Worm (Caenorhabditis elegans): ENCODE results near the gene lfi-1.

The lfi-1 gene

DNA sequence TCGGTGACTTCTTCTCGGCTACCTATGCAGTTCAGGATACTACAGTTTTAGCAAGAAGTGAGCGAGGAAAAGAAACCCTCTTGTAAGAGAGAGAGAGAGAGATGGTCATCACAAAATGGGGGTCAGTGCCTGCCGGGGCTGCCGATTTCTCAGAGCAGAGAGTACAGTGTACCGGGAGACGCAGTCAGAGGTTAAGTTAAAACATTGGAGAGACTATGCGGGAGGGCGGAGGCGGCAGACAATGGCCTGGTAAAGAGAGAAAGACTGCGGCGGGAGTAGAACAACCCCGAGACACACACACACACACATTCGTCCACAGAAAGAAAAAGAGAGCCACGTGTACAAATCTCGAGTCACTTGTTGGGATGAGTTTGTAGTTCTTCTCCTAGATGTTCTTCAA is 5.2 kb upstream of the lfi-1 start (continued):
- TF ChIP-seq lim-7 (GFP tag; IDR thresholded peaks at IDR 0.05) (no peak), zip-2 (tag; optimal IDR thresholded peaks at IDR 0.05) (no peak), egl-27 (tag; optimal IDR thresholded peaks at IDR 0.05) (no peak), mep-1 (tag; optimal IDR thresholded peaks at IDR 0.05) (peak; percentile 58), nhr-25 (tag; optimal IDR thresholded peaks at IDR 0.05; ENCODE audit: borderline replicate concordance, insufficient read depth) (peak; percentile 68), nhr-77 (tag; optimal IDR thresholded peaks at IDR 0.05) (peak; percentile 16), skn-1 (tag; optimal IDR thresholded peaks at IDR 0.05) (no peak), mdl-1 (tag; optimal IDR thresholded peaks at IDR 0.05) (peak; percentile 25 to 87), ceh-62 (tag; optimal IDR thresholded peaks at IDR 0.05) (no peak), spr-1 (tag; optimal IDR thresholded peaks at IDR 0.05) (no peak), mes-2 (tag; optimal IDR thresholded peaks at IDR 0.05; ENCODE audit: poor library complexity, severe bottlenecking) (peak; percentile 62), lin-29 (GFP tag; IDR thresholded peaks at IDR 0.05) (no peak), daf-16 (GFP tag; optimal IDR thresholded peaks at IDR 0.05) (no peak), daf-16 (tag; optimal IDR thresholded peaks at IDR 0.05) (peak; percentile 17), set-16 (GFP tag; IDR thresholded peaks at IDR 0.05) (peak; percentile 51; the same call in 1 of the 2 replicates)

DNA sequence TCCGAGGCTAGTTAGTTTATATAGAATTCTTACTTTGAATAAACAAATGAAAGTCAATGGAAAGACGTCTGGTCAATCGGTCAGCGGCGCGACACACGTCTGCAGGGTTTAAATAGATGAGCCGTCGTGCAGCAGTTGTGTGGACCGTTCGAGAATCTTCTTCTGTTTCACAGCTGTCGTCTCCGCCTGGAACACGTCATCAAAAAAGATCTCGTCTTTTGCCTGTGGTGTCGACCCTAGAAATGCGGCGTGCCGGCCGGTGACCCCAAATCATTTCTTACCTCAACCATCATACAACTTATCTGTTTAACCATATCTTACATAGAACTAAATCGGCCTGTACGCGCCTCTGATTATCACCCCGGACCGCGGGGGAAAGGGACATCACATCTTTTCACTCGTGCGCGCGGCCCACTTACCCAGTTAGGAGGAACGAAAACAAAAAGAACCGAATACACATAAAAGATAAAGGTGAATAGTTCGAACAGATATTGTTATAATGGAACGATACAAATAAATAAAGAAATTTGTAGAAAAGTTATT is 4.5 kb upstream of the lfi-1 start:
- no peak for TF ChIP-seq nhr-6 (tag; optimal IDR thresholded peaks at IDR 0.05)
- TF ChIP-seq fos-1 (tag; optimal IDR thresholded peaks at IDR 0.05) = no peak
- TF ChIP-seq unc-62 (GFP tag; optimal IDR thresholded peaks at IDR 0.05 in 1 of 2) = peak in 1 of 2 experiments; percentile 93
- no peak for TF ChIP-seq unc-62 (tag; optimal IDR thresholded peaks at IDR 0.05)
- no peak for TF ChIP-seq spr-1 (tag; optimal IDR thresholded peaks at IDR 0.05)
- no peak for TF ChIP-seq nhr-102 (tag; optimal IDR thresholded peaks at IDR 0.05)
- no peak for TF ChIP-seq lir-3 (tag; optimal IDR thresholded peaks at IDR 0.05)
- peak; percentile 66 for TF ChIP-seq hlh-11 (tag; optimal IDR thresholded peaks at IDR 0.05)
- no peak for TF ChIP-seq zip-11 (GFP tag; IDR thresholded peaks at IDR 0.05)
- peak; percentile 12 for TF ChIP-seq mxl-3 (GFP tag; optimal IDR thresholded peaks at IDR 0.05)
- no peak for TF ChIP-seq nhr-28 (tag; optimal IDR thresholded peaks at IDR 0.05)
- TF ChIP-seq hmg-1.1 (GFP tag; IDR thresholded peaks at IDR 0.05) = peak; percentile 8; the same call in 1 of the 2 replicates
- peak in 1 of 2 experiments; percentile 46 for TF ChIP-seq daf-16 (GFP tag; optimal IDR thresholded peaks at IDR 0.05)
- no peak for TF ChIP-seq daf-16 (tag; optimal IDR thresholded peaks at IDR 0.05)
- no peak for TF ChIP-seq skn-1 (tag; optimal IDR thresholded peaks at IDR 0.05)
- peak; percentile 42 for TF ChIP-seq hlh-30 (tag; optimal IDR thresholded peaks at IDR 0.05; ENCODE audit: insufficient read depth)
- no peak for TF ChIP-seq nhr-76 (tag; optimal IDR thresholded peaks at IDR 0.05)

DNA sequence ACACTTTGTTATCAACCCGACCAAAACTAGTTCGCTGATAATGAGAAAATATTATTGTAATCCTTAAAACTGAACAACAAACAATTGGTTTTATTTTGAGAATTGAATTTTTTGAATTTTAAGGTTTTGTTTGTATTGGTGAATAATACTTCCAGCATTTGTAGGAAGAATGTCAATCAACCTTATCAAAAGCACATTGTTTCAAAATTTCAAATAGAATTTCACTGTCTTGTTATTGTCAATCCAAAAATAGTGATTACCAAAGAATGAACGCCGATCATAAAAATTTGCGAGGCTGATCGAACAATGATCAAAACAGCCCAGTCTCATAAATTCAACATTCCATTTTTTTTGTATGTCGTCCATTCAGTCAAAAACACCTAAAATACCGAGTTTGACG is 2.1 kb upstream of the lfi-1 start:
- TF ChIP-seq F49E8.2 (tag; optimal IDR thresholded peaks at IDR 0.05; ENCODE audit: borderline replicate concordance) = no peak
- TF ChIP-seq tra-1 (GFP tag; IDR thresholded peaks at IDR 0.05) = peak; percentile 80
- TF ChIP-seq duxl-1 (tag; optimal IDR thresholded peaks at IDR 0.05; ENCODE audit: poor library complexity) = no peak
- peak; percentile 33 for TF ChIP-seq aha-1 (tag)
- no peak for TF ChIP-seq nhr-102 (tag; optimal IDR thresholded peaks at IDR 0.05)
- no peak for TF ChIP-seq daf-16 (GFP tag; optimal IDR thresholded peaks at IDR 0.05)
- TF ChIP-seq daf-16 (tag; optimal IDR thresholded peaks at IDR 0.05) = peak; percentile 69
- TF ChIP-seq nhr-77 (tag; optimal IDR thresholded peaks at IDR 0.05) = no peak
- TF ChIP-seq lsy-2 (tag; optimal IDR thresholded peaks at IDR 0.05) = no peak
- TF ChIP-seq nhr-10 (tag; optimal IDR thresholded peaks at IDR 0.05) = no peak
- peak; percentile 63 for TF ChIP-seq php-3 (GFP tag; IDR thresholded peaks at IDR 0.05)
- no peak for TF ChIP-seq nhr-42 (GFP tag; IDR thresholded peaks at IDR 0.05)
- TF ChIP-seq tag-97 (GFP tag; IDR thresholded peaks at IDR 0.05) = no peak
- no peak for TF ChIP-seq mdl-1 (tag; optimal IDR thresholded peaks at IDR 0.05)
- TF ChIP-seq Y48G9A.11 (GFP tag; IDR thresholded peaks at IDR 0.05) = no peak
- TF ChIP-seq F37D6.2 (tag; optimal IDR thresholded peaks at IDR 0.05) = no peak
- TF ChIP-seq saeg-2 (GFP tag; IDR thresholded peaks at IDR 0.05) = no peak
- TF ChIP-seq fos-1 (tag; optimal IDR thresholded peaks at IDR 0.05) = no peak
- no peak for TF ChIP-seq F26F4.8 (GFP tag; conservative IDR thresholded peaks at IDR 0.05)
- TF ChIP-seq skn-1 (tag; optimal IDR thresholded peaks at IDR 0.05) = no peak
- peak; percentile 77 for TF ChIP-seq dve-1 (tag; optimal IDR thresholded peaks at IDR 0.05; ENCODE audit: insufficient read depth)
- TF ChIP-seq lin-15B (tag; optimal IDR thresholded peaks at IDR 0.05) = no peak
- TF ChIP-seq D1046.2 (GFP tag; IDR thresholded peaks at IDR 0.05) = no peak
- TF ChIP-seq hlh-11 (tag; optimal IDR thresholded peaks at IDR 0.05) = peak; percentile 28
- peak; percentile 86 for TF ChIP-seq dmd-6 (GFP tag; IDR thresholded peaks at IDR 0.05)

Measured in whole organism, L4 larva.